Worm (Caenorhabditis elegans): ENCODE measurements around the gene rad-23.

rad-23 gene

ce11 chrII:11675877-11676473 is 23.4 kb upstream of the rad-23 start, which contains the start of the genes trr-1 and C47D12.2:
Gene trr-1 (minus strand): TSS chrII:11675927.
Gene C47D12.2 (plus strand): TSS chrII:11676306.
- TF ChIP-seq ceh-88 (GFP tag; IDR thresholded peaks at IDR 0.05) (no peak), ama-1 (optimal IDR thresholded peaks at IDR 0.05) (peak; percentile 37), ces-1 (GFP tag; optimal IDR thresholded peaks at IDR 0.05) (no peak), xbp-1 (tag; optimal IDR thresholded peaks at IDR 0.05) (peak; percentile 79), nhr-85 (tag) (peak; percentile 80), lin-39 (tag; optimal IDR thresholded peaks at IDR 0.05) (no peak), isw-1 (GFP tag; IDR thresholded peaks at IDR 0.05) (peak; percentile 47), lin-13 (GFP tag; optimal IDR thresholded peaks at IDR 0.05) (peak; percentile 39), unc-30 (tag; optimal IDR thresholded peaks at IDR 0.05) (no peak), egl-13 (tag; optimal IDR thresholded peaks at IDR 0.05) (peak; percentile 2), snu-23 (GFP tag; optimal IDR thresholded peaks at IDR 0.05) (peak; percentile 82), lin-35 (GFP tag; optimal IDR thresholded peaks at IDR 0.05) (peak; percentile 85 to 91), fkh-4 (tag; optimal IDR thresholded peaks at IDR 0.05; ENCODE audit: borderline replicate concordance) (peak; percentile 14), skn-1 (tag; optimal IDR thresholded peaks at IDR 0.05) (peak; percentile 84), unc-86 (tag; optimal IDR thresholded peaks at IDR 0.05) (peak; percentile 48), swsn-7 (tag; optimal IDR thresholded peaks at IDR 0.05) (peak; percentile 68), lin-14 (GFP tag; optimal IDR thresholded peaks at IDR 0.05) (no peak), blmp-1 (tag; optimal IDR thresholded peaks at IDR 0.05) (no peak), hlh-17 (GFP tag; optimal IDR thresholded peaks at IDR 0.05; ENCODE audit: borderline replicate concordance) (no peak), irx-1 (tag; optimal IDR thresholded peaks at IDR 0.05) (no peak), efl-3 (GFP tag; optimal IDR thresholded peaks at IDR 0.05) (no peak), dpl-1 (GFP tag; optimal IDR thresholded peaks at IDR 0.05) (peak; percentile 81 to 88 (median 87)), snpc-4 (tag; optimal IDR thresholded peaks at IDR 0.05) (no peak), alr-1 (tag; optimal IDR thresholded peaks at IDR 0.05; ENCODE audit: borderline replicate concordance) (no peak), efl-1 (optimal IDR thresholded peaks at IDR 0.05) (peak; percentile 79 to 87), efl-1 (GFP tag; optimal IDR thresholded peaks at IDR 0.05 in 1 of 2) (peak; percentile 85 to 98), nhr-19 (GFP tag; conservative IDR thresholded peaks at IDR 0.05) (peak; percentile 68), F16B12.6 (tag; optimal IDR thresholded peaks at IDR 0.05) (peak; percentile 64), pqm-1 (tag; optimal IDR thresholded peaks at IDR 0.05) (no peak), mep-1 (tag; optimal IDR thresholded peaks at IDR 0.05) (no peak), rnt-1 (tag; optimal IDR thresholded peaks at IDR 0.05) (peak; percentile 87), sup-37 (GFP tag; optimal IDR thresholded peaks at IDR 0.05) (no peak), fkh-10 (GFP tag; optimal IDR thresholded peaks at IDR 0.05) (no peak), ceh-82 (tag; optimal IDR thresholded peaks at IDR 0.05) (peak; percentile 42 to 77 (median 74)), nhr-20 (tag; optimal IDR thresholded peaks at IDR 0.05) (peak; percentile 68), lsy-2 (tag; optimal IDR thresholded peaks at IDR 0.05) (peak in 1 of 2 experiments; percentile 84), lir-3 (tag; optimal IDR thresholded peaks at IDR 0.05; ENCODE audit: poor library complexity) (peak; percentile 36), nhr-77 (tag; optimal IDR thresholded peaks at IDR 0.05) (peak; percentile 26), pax-3 (tag; optimal IDR thresholded peaks at IDR 0.05) (no peak), ztf-11 (tag; optimal IDR thresholded peaks at IDR 0.05) (peak in 1 of 2 experiments; percentile 28), lin-15B (tag; optimal IDR thresholded peaks at IDR 0.05) (peak; percentile 62), unc-130 (tag; optimal IDR thresholded peaks at IDR 0.05) (peak; percentile 24), hpl-2 (GFP tag; optimal IDR thresholded peaks at IDR 0.05) (peak; percentile 58), elt-2 (tag; optimal IDR thresholded peaks at IDR 0.05) (peak; percentile 5), aly-2 (tag; optimal IDR thresholded peaks at IDR 0.05) (peak; percentile 49), jun-1 (tag; optimal IDR thresholded peaks at IDR 0.05) (peak; percentile 44), grh-1 (GFP tag; IDR thresholded peaks at IDR 0.05) (peak; percentile 59; the same call in 1 of the 2 replicates), C16A3.4 (tag; optimal IDR thresholded peaks at IDR 0.05) (peak; percentile 82), fkh-8 (tag; optimal IDR thresholded peaks at IDR 0.05) (peak; percentile 26)
